Worm (Caenorhabditis elegans) whole organism, L4/young adult: ENCODE data around the gene atf-6.
A peak's percentile ranks its signal among the peaks of the same experiment; 100 is the strongest.

Experiments used
- W03F9.2 ChIP-seq: fragments of 150-350 bp; optimal IDR thresholded peaks from 2 replicates; lab custom pipeline; 2014; ENCODE audit warnings: missing biosample characterization, missing genetic modification characterization
- dao-5 ChIP-seq: sonication (generic microtip); optimal IDR thresholded peaks from 2 replicates; lab custom pipeline; 2016; ENCODE audit warnings: missing genotype, missing genetic modification characterization, moderate library complexity, missing compliant biosample characterization
- him-1 ChIP-seq: sonication (generic microtip); optimal IDR thresholded peaks from 2 replicates; lab custom pipeline; 2016; ENCODE audit warnings: missing genotype, missing genetic modification reagents, missing genetic modification characterization, missing compliant biosample characterization

DNA sequence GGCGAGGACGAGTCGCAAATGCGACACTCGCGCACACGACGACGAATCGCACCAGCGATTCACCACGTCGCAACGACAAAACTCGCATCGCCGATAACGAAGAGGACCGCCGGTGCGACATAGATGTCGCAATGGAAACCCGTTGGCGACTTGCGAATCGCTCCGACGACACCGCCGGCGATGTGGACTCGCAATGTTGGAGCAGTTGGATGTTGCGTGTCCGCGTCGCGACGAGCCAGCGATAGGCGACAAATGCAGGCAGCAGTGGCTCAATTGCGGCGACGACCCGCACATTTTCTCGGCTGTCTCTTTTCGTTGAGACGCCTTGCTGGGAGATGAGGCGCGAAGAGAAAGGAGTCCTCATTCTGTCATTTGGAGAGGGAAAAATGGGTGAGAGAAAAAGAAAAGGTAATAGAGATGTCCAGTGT, 28.6 kb upstream of the atf-6 start:
- peak; percentile 87 for TF ChIP-seq him-1 (tag; lab: Kevin White, UChicago)
- no peak for TF ChIP-seq W03F9.2 (tag; lab: Kevin White, UChicago)
- TF ChIP-seq dao-5 (tag; lab: Kevin White, UChicago), result no peak
